Fruit fly (Drosophila melanogaster): Measurements from ENCODE around the gene tow.

tow gene

dm6 chr3L:6977391-6977790, 34.7 kb downstream of the tow start (continued):
- TF ChIP-seq caup (GFP tag; optimal IDR thresholded peaks at IDR 0.05; ENCODE audit: severe bottlenecking) (peak; percentile 44), E2f2 (GFP tag; IDR thresholded peaks at IDR 0.05) (peak; percentile 28; the same call in 1 of the 2 replicates), da (GFP tag; optimal IDR thresholded peaks at IDR 0.05) (no peak), phol (tag; optimal IDR thresholded peaks at IDR 0.05) (peak; percentile 72), CG12219 (GFP tag; optimal IDR thresholded peaks at IDR 0.05) (peak; percentile 21), Ravus (GFP tag; IDR thresholded peaks at IDR 0.05) (peak; percentile 19; the same call in 1 of the 2 replicates), Dek (tag; optimal IDR thresholded peaks at IDR 0.05) (peak; percentile 42), CG4820 (GFP tag; optimal IDR thresholded peaks at IDR 0.05) (peak; percentile 31), exex (tag; optimal IDR thresholded peaks at IDR 0.05) (no peak), HLH3B (GFP tag; IDR thresholded peaks at IDR 0.05) (peak; percentile 68), C15 (GFP tag; IDR thresholded peaks at IDR 0.05) (0 out of 3 replicates have a peak, but pooled peaks have one; percentile 33), CG11560 (tag; IDR thresholded peaks at IDR 0.05) (no peak), CG11085 (GFP tag; IDR thresholded peaks at IDR 0.05) (no peak), CG10462 (GFP tag; optimal IDR thresholded peaks at IDR 0.05) (peak; percentile 29), CG1602 (GFP tag; optimal IDR thresholded peaks at IDR 0.05) (peak; percentile 39), CG17385 (GFP tag; optimal IDR thresholded peaks at IDR 0.05) (peak; percentile 61), Hr51 (GFP tag; optimal IDR thresholded peaks at IDR 0.05) (peak in 1 of 2 experiments; percentile 76), Rx (GFP tag; IDR thresholded peaks at IDR 0.05) (peak; percentile 38; the same call in 1 of the 2 replicates), MBD-R2 (GFP tag; IDR thresholded peaks at IDR 0.05) (peak; percentile 46; the same call in 1 of the 2 replicates), CG2199 (GFP tag; IDR thresholded peaks at IDR 0.05) (no peak), CG12104 (GFP tag; optimal IDR thresholded peaks at IDR 0.05) (peak; percentile 46), cato (GFP tag; optimal IDR thresholded peaks at IDR 0.05; ENCODE audit: borderline replicate concordance) (no peak), Camta (GFP tag; optimal IDR thresholded peaks at IDR 0.05) (no peak), CG6689 (GFP tag; IDR thresholded peaks at IDR 0.05) (peak; percentile 71), ci (GFP tag; IDR thresholded peaks at IDR 0.05) (peak; percentile 75), seq (GFP tag; IDR thresholded peaks at IDR 0.05) (peak; percentile 62), zfh1 (GFP tag; IDR thresholded peaks at IDR 0.05) (peak; percentile 77), Atf6 (GFP tag; IDR thresholded peaks at IDR 0.05) (no peak), CoRest (tag; optimal IDR thresholded peaks at IDR 0.05) (peak; percentile 54), CG10209 (GFP tag; optimal IDR thresholded peaks at IDR 0.05) (peak; percentile 31), CG5245 (GFP tag; optimal IDR thresholded peaks at IDR 0.05) (peak; percentile 5), HHEX (GFP tag; optimal IDR thresholded peaks at IDR 0.05) (peak; percentile 29), Side (GFP tag; optimal IDR thresholded peaks at IDR 0.05) (no peak), CG7839 (tag; optimal IDR thresholded peaks at IDR 0.05) (peak; percentile 64), Antp (GFP tag; optimal IDR thresholded peaks at IDR 0.05) (no peak), YL-1 (GFP tag; optimal IDR thresholded peaks at IDR 0.05) (no peak), ato (GFP tag; IDR thresholded peaks at IDR 0.05; ENCODE audit: partially characterized antibody) (no peak), ken (GFP tag; IDR thresholded peaks at IDR 0.05) (peak; percentile 58; the same call in 1 of the 3 replicates), Eip74EF (GFP tag; optimal IDR thresholded peaks at IDR 0.05) (peak in 1 of 2 experiments; percentile 26), z (GFP tag; IDR thresholded peaks at IDR 0.05) (no peak), CG10366 (GFP tag; IDR thresholded peaks at IDR 0.05) (peak; percentile 64), CG18764 (GFP tag; optimal IDR thresholded peaks at IDR 0.05) (peak; percentile 23), Aef1 (GFP tag; IDR thresholded peaks at IDR 0.05) (peak; percentile 32; the same call in 1 of the 3 replicates), dimm (GFP tag; IDR thresholded peaks at IDR 0.05) (peak; percentile 36; the same call in 1 of the 2 replicates), CG32772 (GFP tag; IDR thresholded peaks at IDR 0.05) (0 out of 2 replicates have a peak, but pooled peaks have one; percentile 24), dpn (GFP tag; optimal IDR thresholded peaks at IDR 0.05) (peak in 1 of 2 experiments; percentile 18), croc (GFP tag; conservative IDR thresholded peaks at IDR 0.05) (peak; percentile 40; the same call in 2 of the 3 replicates), D19A (tag; optimal IDR thresholded peaks at IDR 0.05) (no peak), ac (GFP tag; optimal IDR thresholded peaks at IDR 0.05) (no peak), CG32532 (GFP tag; IDR thresholded peaks at IDR 0.05) (peak; percentile 44; the same call in 1 of the 2 replicates), Sox100B (GFP tag; optimal IDR thresholded peaks at IDR 0.05) (peak; percentile 63)
